Worm (Caenorhabditis elegans) whole organism, L4 larva: ENCODE data around the gene tdp-1.
A peak's percentile ranks its signal among the peaks of the same experiment; 100 is the strongest.

Experiments used
- D1046.2 ChIP-seq: fragments of 200-800 bp; sonication (Bioruptor generic); IDR thresholded peaks from 2 replicates; pipeline ENCODE4 v1.3.6; 2022; ENCODE audit warnings: missing genetic modification characterization, missing compliant biosample characterization
- F10B5.3 ChIP-seq: sonication (generic microtip); optimal IDR thresholded peaks from 2 replicates; lab custom pipeline; 2016; ENCODE audit warnings: mild to moderate bottlenecking, missing genetic modification characterization, missing compliant biosample characterization
- F26F4.8 ChIP-seq: fragments of 200-800 bp; sonication (Bioruptor generic); conservative IDR thresholded peaks from 2 replicates; pipeline ENCODE4 v1.3.6; 2022; ENCODE audit warnings: missing genetic modification characterization, missing compliant biosample characterization
- F44E2.7 ChIP-seq: fragments of 200-800 bp; sonication (Bioruptor generic); IDR thresholded peaks from 2 replicates; pipeline ENCODE4 v2.1.2; 2022; ENCODE audit warnings: missing genetic modification characterization, missing compliant biosample characterization
- T20F7.1 ChIP-seq: fragments of 200-800 bp; sonication (Bioruptor generic); optimal IDR thresholded peaks from 2 replicates; lab custom pipeline; 2018; ENCODE audit warnings: mild to moderate bottlenecking, missing genetic modification characterization, missing compliant biosample characterization
- ZK337.2 ChIP-seq: fragments of 200-800 bp; sonication (Bioruptor generic); IDR thresholded peaks from 2 replicates; pipeline ENCODE4 v1.3.6; 2022; ENCODE audit warnings: missing genetic modification reagents, missing genetic modification characterization, missing compliant biosample characterization
- aha-1 ChIP-seq: fragments of 150-350 bp; peaks from one replicate; lab custom pipeline; 2014; ENCODE audit warnings: missing biosample characterization, missing genetic modification characterization
- aly-2 ChIP-seq: sonication (generic microtip); optimal IDR thresholded peaks from 2 replicates; lab custom pipeline; 2018; ENCODE audit warnings: missing biosample characterization, missing genetic modification characterization
- arid-1 ChIP-seq: fragments of 200-800 bp; sonication (Bioruptor generic); conservative IDR thresholded peaks from 2 replicates; pipeline ENCODE4 v1.3.6; 2022; ENCODE audit warnings: missing genetic modification reagents, missing genetic modification characterization, missing compliant biosample characterization
- attf-4 ChIP-seq: sonication (generic microtip); optimal IDR thresholded peaks from 3 replicates; lab custom pipeline; 2017; ENCODE audit warnings: missing biosample characterization, missing genetic modification characterization
- ceh-20 ChIP-seq: fragments of 200-800 bp; sonication (Bioruptor generic); IDR thresholded peaks from 2 replicates; pipeline ENCODE4 v1.3.6; 2022; ENCODE audit warnings: missing genetic modification reagents, missing genetic modification characterization, missing compliant biosample characterization
- ceh-44 ChIP-seq: fragments of 200-800 bp; sonication (Bioruptor generic); IDR thresholded peaks from 2 replicates; pipeline ENCODE4 v1.3.6; 2022; ENCODE audit warnings: missing genetic modification reagents, missing genetic modification characterization, missing compliant biosample characterization
- ctbp-1 ChIP-seq: fragments of 200-800 bp; sonication (Bioruptor generic); IDR thresholded peaks from 2 replicates; pipeline ENCODE4 v1.3.6; 2022; ENCODE audit warnings: missing genetic modification reagents, missing genetic modification characterization, missing compliant biosample characterization
- daf-16 ChIP-seq, 3 experiments: sonication (generic microtip); optimal IDR thresholded peaks; 2 replicates each; lab custom pipeline; 2016 to 2017; ENCODE audit warnings: missing genetic modification characterization in 3 of 3, missing genetic modification reagents in 3 of 3, mild to moderate bottlenecking in 2 of 3, missing compliant biosample characterization in 2 of 3, missing biosample characterization in 1 of 3, moderate library complexity in 1 of 3
- daf-8 ChIP-seq: fragments of 200-800 bp; sonication (Bioruptor generic); IDR thresholded peaks from 2 replicates; pipeline ENCODE4 v1.3.6; 2022; ENCODE audit warnings: missing genetic modification characterization, missing compliant biosample characterization
- dmd-8 ChIP-seq: fragments of 200-800 bp; sonication (Bioruptor generic); IDR thresholded peaks from 2 replicates; pipeline ENCODE4 v1.3.6; 2022; ENCODE audit warnings: missing genetic modification characterization, missing compliant biosample characterization
- egl-43 ChIP-seq: fragments of 200-800 bp; sonication (Bioruptor generic); IDR thresholded peaks from 2 replicates; pipeline ENCODE4 v1.3.6; 2022; ENCODE audit warnings: missing genetic modification reagents, missing genetic modification characterization, missing compliant biosample characterization
- fkh-10 ChIP-seq: fragments of 150-350 bp; optimal IDR thresholded peaks from 2 replicates; lab custom pipeline; 2014; ENCODE audit warnings: missing biosample characterization, missing genetic modification reagents, missing genetic modification characterization
- fos-1 ChIP-seq: fragments of 150-350 bp; optimal IDR thresholded peaks from 2 replicates; lab custom pipeline; 2014; ENCODE audit warnings: missing biosample characterization, missing genetic modification characterization
- hif-1 ChIP-seq, 2 experiments: sonication (generic microtip); optimal IDR thresholded peaks; 2 replicates each; lab custom pipeline; 2016 to 2017; ENCODE audit warnings: missing compliant biosample characterization in 2 of 2, missing genetic modification characterization in 2 of 2, missing genetic modification reagents in 2 of 2, missing genotype in 2 of 2, mild to moderate bottlenecking in 1 of 2
- jun-1 ChIP-seq: fragments of 150-350 bp; optimal IDR thresholded peaks from 2 replicates; lab custom pipeline; 2014; ENCODE audit warnings: missing biosample characterization, missing genetic modification reagents, missing genetic modification characterization
- lim-7 ChIP-seq: fragments of 200-800 bp; sonication (Bioruptor generic); IDR thresholded peaks from 2 replicates; pipeline ENCODE4 v1.3.6; 2022; ENCODE audit warnings: missing genetic modification characterization, missing compliant biosample characterization
- lin-29 ChIP-seq: fragments of 200-800 bp; sonication (Bioruptor generic); IDR thresholded peaks from 2 replicates; pipeline ENCODE4 v1.3.6; 2022; ENCODE audit warnings: missing genetic modification reagents, missing genetic modification characterization, missing compliant biosample characterization
- lsy-2 ChIP-seq, 2 experiments: fragments of 150-350 bp in 1 of 2; sonication (generic microtip) in 1 of 2; optimal IDR thresholded peaks; 2 replicates each; lab custom pipeline; 2014 to 2017; ENCODE audit warnings: missing biosample characterization in 2 of 2, missing genetic modification characterization in 2 of 2
- mdt-29 ChIP-seq: fragments of 200-800 bp; sonication (Bioruptor generic); IDR thresholded peaks from 2 replicates; pipeline ENCODE4 v1.3.6; 2022; ENCODE audit warnings: missing genetic modification reagents, missing genetic modification characterization, missing compliant biosample characterization
- mes-2 ChIP-seq: sonication (generic microtip); optimal IDR thresholded peaks from 2 replicates; lab custom pipeline; 2016; ENCODE audit warnings: missing genotype, mild to moderate bottlenecking, missing genetic modification characterization, missing compliant biosample characterization; ENCODE audit not compliant: poor library complexity, severe bottlenecking
- mxl-2 ChIP-seq: fragments of 200-800 bp; sonication (Bioruptor generic); conservative IDR thresholded peaks from 2 replicates; pipeline ENCODE4 v1.3.6; 2022; ENCODE audit warnings: missing genetic modification reagents, missing genetic modification characterization, missing compliant biosample characterization
- nhr-11 ChIP-seq: fragments of 150-350 bp; optimal IDR thresholded peaks from 2 replicates; lab custom pipeline; 2014; ENCODE audit warnings: missing biosample characterization, missing genetic modification characterization
- nhr-25 ChIP-seq: sonication (generic microtip); optimal IDR thresholded peaks from 2 replicates; lab custom pipeline; 2017; ENCODE audit warnings: missing genetic modification characterization, mild to moderate bottlenecking, missing compliant biosample characterization, antibody characterized with exemption, moderate library complexity, borderline replicate concordance; ENCODE audit not compliant: insufficient read depth
- nhr-6 ChIP-seq: fragments of 150-350 bp; optimal IDR thresholded peaks from 2 replicates; lab custom pipeline; 2014; ENCODE audit warnings: missing biosample characterization, missing genetic modification characterization
- pha-4 ChIP-seq, 2 experiments: fragments of 150-350 bp in 1 of 2; fragments of 200-800 bp in 1 of 2; sonication (Bioruptor generic) in 1 of 2; IDR thresholded peaks in 1 of 2; optimal IDR thresholded peaks in 1 of 2; 2 replicates each; pipeline versions ENCODE4 v1.3.6 to Lab custom; 2014 to 2022; ENCODE audit warnings: missing genetic modification characterization in 2 of 2, missing genetic modification reagents in 2 of 2, missing biosample characterization in 1 of 2, missing compliant biosample characterization in 1 of 2
- php-3 ChIP-seq: fragments of 200-800 bp; sonication (Bioruptor generic); IDR thresholded peaks from 2 replicates; pipeline ENCODE4 v1.3.6; 2022; ENCODE audit warnings: missing genetic modification reagents, missing genetic modification characterization, missing compliant biosample characterization
- skn-1 ChIP-seq: fragments of 150-350 bp; optimal IDR thresholded peaks from 2 replicates; lab custom pipeline; 2014; ENCODE audit warnings: missing biosample characterization, missing genetic modification characterization
- spr-3 ChIP-seq: fragments of 200-800 bp; sonication (Bioruptor generic); optimal IDR thresholded peaks from 2 replicates; lab custom pipeline; 2018; ENCODE audit warnings: mild to moderate bottlenecking, missing genetic modification characterization, missing compliant biosample characterization
- tag-97 ChIP-seq: fragments of 200-800 bp; sonication (Bioruptor generic); IDR thresholded peaks from 2 replicates; pipeline ENCODE4 v1.3.6; 2022; ENCODE audit warnings: missing genetic modification characterization, missing compliant biosample characterization
- tra-1 ChIP-seq: fragments of 200-800 bp; sonication (Bioruptor generic); IDR thresholded peaks from 2 replicates; pipeline ENCODE4 v1.3.6; 2022; ENCODE audit warnings: missing genetic modification reagents, missing genetic modification characterization, missing compliant biosample characterization
- unc-39 ChIP-seq: sonication (generic microtip); optimal IDR thresholded peaks from 2 replicates; lab custom pipeline; 2017; ENCODE audit warnings: missing biosample characterization, missing genetic modification characterization
- unc-62 ChIP-seq, 3 experiments: fragments of 150-350 bp in 1 of 3; sonication (generic microtip); optimal IDR thresholded peaks in 2 of 3; peaks in 1 of 3; 1 replicate in 1 of 3; 2 replicates in 2 of 3; lab custom pipeline; 2014 to 2017; ENCODE audit warnings: missing biosample characterization in 3 of 3, missing genetic modification characterization in 3 of 3, missing genetic modification reagents in 3 of 3, missing genotype in 1 of 3
- vab-7 ChIP-seq: fragments of 200-800 bp; sonication (Bioruptor generic); IDR thresholded peaks from 2 replicates; pipeline ENCODE4 v1.3.6; 2022; ENCODE audit warnings: missing genetic modification reagents, missing genetic modification characterization, missing compliant biosample characterization
- zag-1 ChIP-seq: fragments of 150-350 bp; optimal IDR thresholded peaks from 2 replicates; lab custom pipeline; 2014; ENCODE audit warnings: missing biosample characterization, missing genetic modification characterization
- zip-2 ChIP-seq: fragments of 150-350 bp; optimal IDR thresholded peaks from 2 replicates; lab custom pipeline; 2014; ENCODE audit warnings: missing biosample characterization, missing genetic modification characterization
- ztf-11 ChIP-seq: fragments of 150-350 bp; optimal IDR thresholded peaks from 2 replicates; lab custom pipeline; 2014; ENCODE audit warnings: missing biosample characterization, missing genetic modification characterization

The tdp-1 gene

DNA sequence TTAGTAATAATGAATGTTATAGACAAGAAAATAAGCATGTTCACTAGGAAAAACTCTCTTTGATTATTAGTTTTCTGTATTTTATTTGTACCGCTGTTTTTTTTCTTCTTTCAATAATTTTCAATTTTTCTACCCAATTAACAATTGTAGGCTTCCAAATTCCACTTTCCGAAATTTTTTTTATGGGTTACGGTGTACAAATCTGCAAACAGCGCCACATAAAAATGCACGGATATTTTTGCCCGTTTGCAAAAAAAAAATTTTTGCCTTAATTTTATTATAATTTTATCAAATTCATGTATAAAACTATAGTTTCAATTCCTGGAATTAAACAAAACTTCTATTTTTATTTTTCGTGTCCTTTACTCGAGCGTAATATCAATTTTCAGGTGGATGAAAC lies 4.8 kb upstream of the tdp-1 start, which contains the start of gene ooc-5:
Gene ooc-5, plus strand, starts transcription at position 381 of the 400 bp plus-strand sequence.
- no peak for TF ChIP-seq F44E2.7 (GFP tag; lab: Robert Waterston, UW)
- no peak for TF ChIP-seq D1046.2 (GFP tag; lab: Robert Waterston, UW)
- no peak for TF ChIP-seq lim-7 (GFP tag; lab: Robert Waterston, UW)
- TF ChIP-seq ceh-20 = no peak
- peak in 1 of 2 experiments; percentile 96 for TF ChIP-seq lsy-2 (tag; optimal IDR thresholded peaks at IDR 0.05; lab: Kevin White, UChicago)
- TF ChIP-seq daf-8 (GFP tag; lab: Robert Waterston, UW) = no peak
- no peak for TF ChIP-seq zip-2 (tag; lab: Kevin White, UChicago)
- TF ChIP-seq ztf-11 (tag; lab: Kevin White, UChicago) = no peak
- TF ChIP-seq jun-1 (tag; lab: Kevin White, UChicago) = no peak
- no peak for TF ChIP-seq nhr-11 (tag; lab: Kevin White, UChicago)
- peak; percentile 8 for TF ChIP-seq mes-2 (tag; lab: Kevin White, UChicago)
- no peak for TF ChIP-seq T20F7.1 (GFP tag; lab: Kevin White, UChicago)

DNA sequence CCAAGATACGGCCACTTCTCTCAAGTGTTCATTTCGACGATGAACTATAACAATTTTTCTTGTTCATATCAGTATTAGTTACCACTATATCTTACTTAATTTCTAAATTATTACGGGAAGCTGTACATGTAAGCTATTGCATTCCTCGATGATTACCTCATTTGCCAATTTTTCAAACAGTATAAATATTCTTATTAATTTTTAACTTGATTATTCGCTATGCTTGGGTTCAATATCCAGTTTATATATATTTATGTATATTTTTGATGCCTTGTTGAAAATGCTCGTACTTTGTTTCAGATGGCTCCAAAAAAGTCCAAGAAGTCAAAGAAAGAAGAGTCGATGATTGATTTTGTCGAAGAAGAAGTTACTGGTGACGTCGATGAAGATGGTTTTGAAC lies 3.3 kb upstream of the tdp-1 start, which contains the start of gene F44G4.1:
Gene F44G4.1, plus strand, starts transcription at position 301 of the 400 bp plus-strand sequence.
- TF ChIP-seq ctbp-1 (GFP tag; lab: Robert Waterston, UW) = no peak
- TF ChIP-seq daf-16 (GFP tag; optimal IDR thresholded peaks at IDR 0.05; lab: Kevin White, UChicago) = no peak
- no peak for TF ChIP-seq daf-16 (tag; optimal IDR thresholded peaks at IDR 0.05; lab: Kevin White, UChicago)
- TF ChIP-seq mdt-29 (GFP tag; lab: Robert Waterston, UW) = no peak
- no peak for TF ChIP-seq lim-7 (GFP tag; lab: Robert Waterston, UW)
- TF ChIP-seq unc-39 (tag; lab: Kevin White, UChicago) = no peak
- no peak for TF ChIP-seq aha-1 (tag; lab: Kevin White, UChicago)

- TF ChIP-seq php-3 (GFP tag; lab: Robert Waterston, UW) = no peak
- TF ChIP-seq egl-43 (GFP tag; lab: Robert Waterston, UW) = no peak
- no peak for TF ChIP-seq ZK337.2 (GFP tag; lab: Robert Waterston, UW)
- no peak for TF ChIP-seq ceh-44 (GFP tag; lab: Robert Waterston, UW)
- no peak for TF ChIP-seq unc-62 (GFP tag; optimal IDR thresholded peaks at IDR 0.05 in 1 of 2; lab: Kevin White, UChicago)
- no peak for TF ChIP-seq unc-62 (tag; optimal IDR thresholded peaks at IDR 0.05; lab: Kevin White, UChicago)
- TF ChIP-seq nhr-6 (tag; lab: Kevin White, UChicago) = no peak
- TF ChIP-seq fos-1 (tag; lab: Kevin White, UChicago) = no peak
- TF ChIP-seq pha-4 (GFP tag; IDR thresholded peaks at IDR 0.05; lab: Robert Waterston, UW) = no peak
- TF ChIP-seq pha-4 (tag; optimal IDR thresholded peaks at IDR 0.05; lab: Kevin White, UChicago) = no peak
- TF ChIP-seq fkh-10 (GFP tag; lab: Kevin White, UChicago) = no peak
- TF ChIP-seq aly-2 (tag; lab: Kevin White, UChicago) = no peak
- TF ChIP-seq mxl-2 (GFP tag; lab: Robert Waterston, UW) = no peak
- TF ChIP-seq skn-1 = no peak
- TF ChIP-seq F26F4.8 (GFP tag; lab: Robert Waterston, UW) = no peak
These were observed 1.6 kb upstream of the tdp-1 start, which contains the start of gene ndub-2 for ce11 chrII:8996064-8996463. Gene ndub-2, plus strand, starts transcription at chrII:8996364.

- no peak for TF ChIP-seq tra-1 (GFP tag; lab: Robert Waterston, UW)
- TF ChIP-seq nhr-25 (tag; lab: Kevin White, UChicago) = no peak
- no peak for TF ChIP-seq lin-29 (GFP tag; lab: Robert Waterston, UW)
- no peak for TF ChIP-seq ceh-44 (GFP tag; lab: Robert Waterston, UW)
- TF ChIP-seq dmd-8 (GFP tag; lab: Robert Waterston, UW) = no peak
- no peak for TF ChIP-seq tag-97 (GFP tag; lab: Robert Waterston, UW)
- no peak for TF ChIP-seq fos-1 (tag; lab: Kevin White, UChicago)
- TF ChIP-seq unc-39 (tag; lab: Kevin White, UChicago) = no peak
- no peak for TF ChIP-seq zag-1
- TF ChIP-seq vab-7 (GFP tag; lab: Robert Waterston, UW) = no peak
- TF ChIP-seq attf-4 = no peak
- TF ChIP-seq D1046.2 (GFP tag; lab: Robert Waterston, UW) = no peak
- no peak for TF ChIP-seq spr-3 (GFP tag; lab: Kevin White, UChicago)
- TF ChIP-seq hif-1 (tag; optimal IDR thresholded peaks at IDR 0.05; lab: Kevin White, UChicago) = no peak
- no peak for TF ChIP-seq F10B5.3 (tag; lab: Kevin White, UChicago)
- TF ChIP-seq aly-2 (tag; lab: Kevin White, UChicago) = no peak
- no peak for TF ChIP-seq jun-1 (tag; lab: Kevin White, UChicago)
- TF ChIP-seq arid-1 (GFP tag; lab: Robert Waterston, UW) = no peak
These were observed 2.7 kb downstream of the tdp-1 start, which contains the start of gene F44G4.5 for ce11 chrII:9000331-9000730. Gene F44G4.5, minus strand, starts transcription at chrII:9000431.
